Fruit fly (Drosophila melanogaster) whole organism, embryonic: ENCODE results near the gene Fit2.

Experiments
- Adf1 ChIP-seq: fragments of 200-800 bp; sonication (Bioruptor generic); IDR thresholded peaks from 2 replicates; pipeline ENCODE4 v1.3.6; 2022; ENCODE audit warnings: missing biosample characterization, missing genetic modification characterization
- Awh ChIP-seq: fragments of 200-800 bp; sonication (Bioruptor generic); IDR thresholded peaks from 2 replicates; pipeline ENCODE4, ENCODE4 v1.3.6; 2022; ENCODE audit warnings: missing biosample characterization, missing genetic modification characterization
- Bdp1 ChIP-seq: fragments of 200-800 bp; sonication (Bioruptor generic); optimal IDR thresholded peaks from 3 replicates; lab custom pipeline; 2016; ENCODE audit warnings: missing biosample characterization, missing genetic modification characterization
- Blimp-1 ChIP-seq: fragments of 200-800 bp; sonication (Bioruptor generic); optimal IDR thresholded peaks from 3 replicates; lab custom pipeline; 2018; ENCODE audit warnings: missing biosample characterization, missing genetic modification characterization, mild to moderate bottlenecking, moderate library complexity, missing genetic modification reagents
- CG10431 ChIP-seq: fragments of 200-800 bp; sonication (Bioruptor generic); optimal IDR thresholded peaks from 3 replicates; lab custom pipeline; 2018; ENCODE audit warnings: missing biosample characterization, mild to moderate bottlenecking, missing genetic modification characterization
- CG11696 ChIP-seq: fragments of 200-800 bp; sonication (Bioruptor generic); IDR thresholded peaks from 2 replicates; pipeline ENCODE4 v1.3.6; 2022; ENCODE audit warnings: missing biosample characterization, missing genetic modification characterization
- CG12219 ChIP-seq: fragments of 200-800 bp; sonication (Bioruptor generic); optimal IDR thresholded peaks from 3 replicates; lab custom pipeline; 2018; ENCODE audit warnings: missing biosample characterization, mild to moderate bottlenecking, missing genetic modification characterization
- CG12769 ChIP-seq: fragments of 200-800 bp; sonication (Bioruptor generic); optimal IDR thresholded peaks from 2 replicates; lab custom pipeline; 2019; ENCODE audit warnings: missing biosample characterization, mild to moderate bottlenecking, missing genetic modification characterization, moderate library complexity
- CG14014 ChIP-seq: fragments of 200-800 bp; sonication (Bioruptor generic); IDR thresholded peaks from 2 replicates; pipeline ENCODE4 v1.3.6; 2022; ENCODE audit warnings: missing biosample characterization, missing genetic modification characterization
- CG16779 ChIP-seq: fragments of 200-800 bp; sonication (Bioruptor generic); IDR thresholded peaks from 2 replicates; pipeline ENCODE4 v1.3.6; 2022; ENCODE audit warnings: missing biosample characterization, missing genetic modification characterization
- CG18764 ChIP-seq: fragments of 200-800 bp; sonication (Bioruptor generic); optimal IDR thresholded peaks from 3 replicates; lab custom pipeline; 2016; ENCODE audit warnings: missing biosample characterization, missing genetic modification characterization
- CG2120 ChIP-seq: fragments of 200-800 bp; sonication (Bioruptor generic); optimal IDR thresholded peaks from 3 replicates; lab custom pipeline; 2016; ENCODE audit warnings: missing biosample characterization, missing genetic modification characterization
- CG4424 ChIP-seq: fragments of 200-800 bp; sonication (Bioruptor generic); optimal IDR thresholded peaks from 3 replicates; lab custom pipeline; 2016; ENCODE audit warnings: missing biosample characterization, missing genetic modification characterization
- CG6272 ChIP-seq: fragments of 200-800 bp; sonication (Bioruptor generic); IDR thresholded peaks from 2 replicates; pipeline ENCODE4 v1.3.6; 2022; ENCODE audit warnings: missing biosample characterization, missing genetic modification characterization
- CG7963 ChIP-seq: fragments of 200-800 bp; sonication (Bioruptor generic); IDR thresholded peaks from 3 replicates; pipeline ENCODE4 v1.3.6; 2022; ENCODE audit warnings: missing biosample characterization, missing genetic modification characterization; ENCODE audit not compliant: partially characterized antibody
- CG7987 ChIP-seq: fragments of 200-800 bp; sonication (Bioruptor generic); optimal IDR thresholded peaks from 2 replicates; lab custom pipeline; 2018; ENCODE audit warnings: missing biosample characterization, mild to moderate bottlenecking, missing genetic modification characterization, moderate library complexity
- CG9797 ChIP-seq: fragments of 200-800 bp; sonication (Bioruptor generic); optimal IDR thresholded peaks from 3 replicates; lab custom pipeline; 2018; ENCODE audit warnings: missing biosample characterization, mild to moderate bottlenecking, missing genetic modification characterization
- CG9932 ChIP-seq: fragments of 200-800 bp; sonication (Bioruptor generic); IDR thresholded peaks from 2 replicates; pipeline ENCODE4 v1.3.6; 2022; ENCODE audit warnings: missing biosample characterization, missing genetic modification characterization
- Ets97D ChIP-seq: fragments of 200-800 bp; sonication (Bioruptor generic); optimal IDR thresholded peaks from 3 replicates; lab custom pipeline; 2016; ENCODE audit warnings: missing biosample characterization, missing genetic modification characterization
- Fer1 ChIP-seq: fragments of 200-800 bp; sonication (Bioruptor generic); optimal IDR thresholded peaks from 2 replicates; lab custom pipeline; 2017; ENCODE audit warnings: missing biosample characterization, mild to moderate bottlenecking, missing genetic modification characterization
- Hr51 ChIP-seq, 2 experiments: fragments of 200-800 bp; sonication (Bioruptor generic); optimal IDR thresholded peaks; 2 replicates in 1 of 2; 3 replicates in 1 of 2; lab custom pipeline; 2016 to 2018; ENCODE audit warnings: missing biosample characterization in 2 of 2, missing genetic modification characterization in 2 of 2, mild to moderate bottlenecking in 1 of 2, moderate library complexity in 1 of 2
- Lim3 ChIP-seq: fragments of 200-800 bp; sonication (Bioruptor generic); IDR thresholded peaks from 2 replicates; pipeline ENCODE4 v1.3.6; 2022; ENCODE audit warnings: missing biosample characterization, missing genetic modification characterization
- Lpt ChIP-seq: fragments of >200 bp; optimal IDR thresholded peaks from 2 replicates; lab custom pipeline; 2018; ENCODE audit warnings: missing biosample characterization, missing genetic modification characterization
- Mad ChIP-seq: fragments of 200-800 bp; sonication (Bioruptor generic); optimal IDR thresholded peaks from 2 replicates; lab custom pipeline; 2016; ENCODE audit warnings: missing biosample characterization, missing genetic modification characterization
- Med ChIP-seq: fragments of 200-800 bp; sonication (Bioruptor generic); peaks from one replicate; lab custom pipeline; 2016; ENCODE audit warnings: missing biosample characterization, missing genetic modification characterization, mild to moderate bottlenecking, inconsistent platforms, moderate library complexity
- Meics ChIP-seq: fragments of 200-800 bp; sonication (Bioruptor generic); optimal IDR thresholded peaks from 2 replicates; lab custom pipeline; 2017; ENCODE audit warnings: missing biosample characterization, mild to moderate bottlenecking, missing genetic modification characterization
- NC2α ChIP-seq: fragments of 200-800 bp; sonication (Bioruptor generic); optimal IDR thresholded peaks from 2 replicates; lab custom pipeline; 2016; ENCODE audit warnings: missing biosample characterization, missing genetic modification characterization
- NFAT ChIP-seq: fragments of 200-800 bp; sonication (Bioruptor generic); IDR thresholded peaks from 2 replicates; pipeline ENCODE4 v1.3.6; 2022; ENCODE audit warnings: missing biosample characterization, missing genetic modification characterization
- Ptx1 ChIP-seq: fragments of 200-800 bp; sonication (Bioruptor generic); IDR thresholded peaks from 2 replicates; pipeline ENCODE4 v1.3.6; 2022; ENCODE audit warnings: missing biosample characterization, missing genetic modification characterization
- Ravus ChIP-seq: fragments of 200-800 bp; sonication (Bioruptor generic); IDR thresholded peaks from 2 replicates; pipeline ENCODE4 v1.3.6; 2022; ENCODE audit warnings: missing biosample characterization, missing genetic modification characterization
- Taf1 ChIP-seq: fragments of 200-800 bp; sonication (Bioruptor generic); IDR thresholded peaks from 2 replicates; pipeline ENCODE4 v1.3.6; 2022; ENCODE audit warnings: missing biosample characterization, missing genetic modification characterization
- abd-A ChIP-seq: fragments of 200-800 bp; sonication (Bioruptor generic); optimal IDR thresholded peaks from 3 replicates; lab custom pipeline; 2019; ENCODE audit warnings: missing biosample characterization, mild to moderate bottlenecking, missing genetic modification characterization, moderate library complexity
- aop ChIP-seq: fragments of 200-800 bp; sonication (Bioruptor generic); IDR thresholded peaks from 2 replicates; pipeline ENCODE4 v1.3.6; 2022; ENCODE audit warnings: missing biosample characterization, missing genetic modification characterization
- ase ChIP-seq: fragments of 200-800 bp; sonication (Bioruptor generic); IDR thresholded peaks from 3 replicates; pipeline ENCODE4 v1.3.6; 2022; ENCODE audit warnings: missing biosample characterization, missing genetic modification characterization
- cato ChIP-seq: fragments of 200-800 bp; sonication (Bioruptor generic); optimal IDR thresholded peaks from 2 replicates; lab custom pipeline; 2016; ENCODE audit warnings: missing biosample characterization, missing genetic modification characterization, borderline replicate concordance
- caup ChIP-seq: fragments of 200-800 bp; sonication (Bioruptor generic); optimal IDR thresholded peaks from 3 replicates; lab custom pipeline; 2017; ENCODE audit warnings: missing biosample characterization, mild to moderate bottlenecking, missing genetic modification characterization, moderate library complexity; ENCODE audit not compliant: severe bottlenecking
- cwo ChIP-seq: fragments of 200-800 bp; sonication (Bioruptor generic); optimal IDR thresholded peaks from 3 replicates; lab custom pipeline; 2017; ENCODE audit warnings: missing biosample characterization, missing genetic modification characterization, mild to moderate bottlenecking, moderate library complexity, missing genetic modification reagents
- gem ChIP-seq: fragments of 200-800 bp; sonication (Bioruptor generic); optimal IDR thresholded peaks from 2 replicates; lab custom pipeline; 2019; ENCODE audit warnings: missing biosample characterization, mild to moderate bottlenecking, missing genetic modification characterization, moderate library complexity
- h ChIP-seq: fragments of >200 bp; optimal IDR thresholded peaks from 2 replicates; lab custom pipeline; 2017
- jigr1 ChIP-seq: fragments of 200-800 bp; sonication (Bioruptor generic); IDR thresholded peaks from 3 replicates; pipeline ENCODE4 v1.3.6; 2022; ENCODE audit warnings: missing biosample characterization, missing genetic modification characterization
- mam ChIP-seq: fragments of 200-800 bp; sonication (Bioruptor generic); optimal IDR thresholded peaks from 3 replicates; lab custom pipeline; 2016; ENCODE audit warnings: missing biosample characterization, missing genetic modification characterization
- nerfin-1 ChIP-seq: fragments of 200-800 bp; sonication (Bioruptor generic); optimal IDR thresholded peaks from 3 replicates; lab custom pipeline; 2019; ENCODE audit warnings: missing biosample characterization, mild to moderate bottlenecking, missing genetic modification characterization, moderate library complexity
- oc ChIP-seq: fragments of 200-800 bp; sonication (Bioruptor generic); optimal IDR thresholded peaks from 2 replicates; lab custom pipeline; 2018; ENCODE audit warnings: missing biosample characterization, mild to moderate bottlenecking, missing genetic modification characterization, moderate library complexity
- prd ChIP-seq, 3 experiments: fragments of >200 bp in 2 of 3; fragments of 200-800 bp in 1 of 3; sonication (Bioruptor generic) in 1 of 3; optimal IDR thresholded peaks in 2 of 3; IDR thresholded peaks in 1 of 3; 2 replicates in 2 of 3; 3 replicates in 1 of 3; pipeline versions ENCODE4 v1.3.6 to Lab custom; 2017 to 2022; ENCODE audit warnings: missing biosample characterization in 1 of 3, missing genetic modification characterization in 1 of 3
- pros ChIP-seq: fragments of 200-800 bp; sonication (Bioruptor generic); optimal IDR thresholded peaks from 3 replicates; lab custom pipeline; 2019; ENCODE audit warnings: missing biosample characterization, mild to moderate bottlenecking, missing genetic modification characterization, moderate library complexity
- rib ChIP-seq: fragments of 200-800 bp; sonication (Bioruptor generic); IDR thresholded peaks from 2 replicates; pipeline ENCODE4 v1.3.6; 2022; ENCODE audit warnings: missing biosample characterization, missing genetic modification characterization
- so ChIP-seq: fragments of 200-800 bp; sonication (Bioruptor generic); IDR thresholded peaks from 3 replicates; pipeline ENCODE4 v1.3.6; 2022; ENCODE audit warnings: missing biosample characterization, missing genetic modification characterization
- sr ChIP-seq: fragments of 200-800 bp; sonication (Bioruptor generic); IDR thresholded peaks from 3 replicates; pipeline ENCODE4 v1.3.6; 2022; ENCODE audit warnings: missing biosample characterization, missing genetic modification characterization
- tna ChIP-seq: fragments of 200-800 bp; sonication (Bioruptor generic); IDR thresholded peaks from 2 replicates; pipeline ENCODE4 v1.3.6; 2022; ENCODE audit warnings: missing biosample characterization, missing genetic modification characterization; ENCODE audit not compliant: partially characterized antibody
- tx ChIP-seq: fragments of 200-800 bp; sonication (Bioruptor generic); optimal IDR thresholded peaks from 2 replicates; lab custom pipeline; 2016; ENCODE audit warnings: missing biosample characterization, missing genetic modification characterization
- vfl ChIP-seq: fragments of 200-800 bp; sonication (Bioruptor generic); optimal IDR thresholded peaks from 2 replicates; lab custom pipeline; 2016; ENCODE audit warnings: missing biosample characterization, missing genetic modification characterization
- vvl ChIP-seq: fragments of 200-800 bp; sonication (Bioruptor generic); IDR thresholded peaks from 2 replicates; pipeline ENCODE4 v1.3.6; 2022; ENCODE audit warnings: missing biosample characterization, missing genetic modification characterization

Gene Fit2

dm6 chr3L:16978406-16978805 lies 45.7 kb upstream of the Fit2 start:
- TF ChIP-seq cwo, result no peak
- TF ChIP-seq sr (GFP tag; lab: Robert Waterston, UW), result no peak
- TF ChIP-seq pros, result peak; percentile 87
- no peak for TF ChIP-seq CG18764
- TF ChIP-seq NFAT (GFP tag; lab: Robert Waterston, UW), result no peak
- no peak for TF ChIP-seq CG2120 (GFP tag; lab: Kevin White, UChicago)
- peak; percentile 0 for TF ChIP-seq Blimp-1
- TF ChIP-seq Med, result peak; percentile 16
- TF ChIP-seq CG14014 (GFP tag; lab: Robert Waterston, UW), result no peak
- TF ChIP-seq cato (GFP tag; lab: Kevin White, UChicago), result no peak
- TF ChIP-seq prd (optimal IDR thresholded peaks at IDR 0.05; lab: Kevin White, UChicago), result no peak
- no peak for TF ChIP-seq prd (GFP tag; IDR thresholded peaks at IDR 0.05; lab: Robert Waterston, UW)
- no peak for TF ChIP-seq CG11696 (GFP tag; lab: Robert Waterston, UW)
- TF ChIP-seq tna (GFP tag; lab: Robert Waterston, UW), result no peak
- TF ChIP-seq ase (GFP tag; lab: Robert Waterston, UW), result no peak
- no peak for TF ChIP-seq aop (GFP tag; lab: Robert Waterston, UW)
- peak; percentile 81 for TF ChIP-seq abd-A (tag; lab: Kevin White, UChicago)
- TF ChIP-seq Ravus (GFP tag; lab: Robert Waterston, UW), result no peak
- TF ChIP-seq Fer1 (GFP tag; lab: Kevin White, UChicago), result no peak
- no peak for TF ChIP-seq Hr51 (GFP tag; optimal IDR thresholded peaks at IDR 0.05; lab: Kevin White, UChicago)
- no peak for TF ChIP-seq CG10431 (GFP tag; lab: Kevin White, UChicago)
- TF ChIP-seq Lim3 (GFP tag; lab: Robert Waterston, UW), result no peak
- TF ChIP-seq CG16779 (GFP tag; lab: Robert Waterston, UW), result no peak
- TF ChIP-seq CG9932 (GFP tag; lab: Robert Waterston, UW), result no peak
- peak; percentile 39; the same call in 1 of the 2 replicates for TF ChIP-seq vvl
- peak; percentile 64 for TF ChIP-seq oc
- TF ChIP-seq so (GFP tag; lab: Robert Waterston, UW), result no peak
- TF ChIP-seq Awh, result 0 out of 2 replicates have a peak, but pooled peaks have one; percentile 15
- TF ChIP-seq Taf1, result no peak
- TF ChIP-seq CG7963 (GFP tag; lab: Robert Waterston, UW), result no peak
- TF ChIP-seq jigr1 (GFP tag; lab: Robert Waterston, UW), result no peak
- no peak for TF ChIP-seq mam (GFP tag; lab: Kevin White, UChicago)

- TF ChIP-seq tx (GFP tag; lab: Kevin White, UChicago) (no peak), CG12219 (GFP tag; lab: Kevin White, UChicago) (no peak), rib (0 out of 2 replicates have a peak, but pooled peaks have one; percentile 13), Bdp1 (no peak), NC2α (GFP tag; lab: Kevin White, UChicago) (no peak), CG12769 (tag; lab: Kevin White, UChicago) (peak; percentile 53), CG9797 (GFP tag; lab: Kevin White, UChicago) (no peak), CG4424 (GFP tag; lab: Kevin White, UChicago) (no peak), CG7987 (GFP tag; lab: Kevin White, UChicago) (no peak), Ets97D (no peak), nerfin-1 (tag; lab: Kevin White, UChicago) (no peak), caup (GFP tag; lab: Kevin White, UChicago) (peak; percentile 28), Lpt (GFP tag; lab: Kevin White, UChicago) (no peak), Adf1 (GFP tag; lab: Robert Waterston, UW) (peak; percentile 72), vfl (no peak), gem (tag; lab: Kevin White, UChicago) (no peak), Ptx1 (GFP tag; lab: Robert Waterston, UW) (no peak), Mad (no peak), h (lab: Kevin White, UChicago) (no peak), CG6272 (GFP tag; lab: Robert Waterston, UW) (no peak), Meics (GFP tag; lab: Kevin White, UChicago) (no peak)
Measured at dm6 chr3L:16981114-16981648, 42.9 kb upstream of the Fit2 start.
